Fruit fly (Drosophila melanogaster) whole organism, embryonic: ENCODE measurements around the gene CG43750.
A peak's percentile ranks its signal among the peaks of the same experiment; 100 is the strongest.

Source experiments
- Abd-B ChIP-seq: fragments of 200-800 bp; sonication (Bioruptor generic); optimal IDR thresholded peaks from 2 replicates; lab custom pipeline; 2018; ENCODE audit warnings: missing biosample characterization, mild to moderate bottlenecking, missing genetic modification characterization, moderate library complexity
- B-H1 ChIP-seq: fragments of 200-800 bp; sonication (Bioruptor generic); IDR thresholded peaks from 3 replicates; pipeline ENCODE4 v1.3.6; 2022; ENCODE audit warnings: missing biosample characterization, missing genetic modification characterization
- BtbVII ChIP-seq: fragments of 200-800 bp; sonication (Bioruptor generic); optimal IDR thresholded peaks from 3 replicates; lab custom pipeline; 2017; ENCODE audit warnings: missing biosample characterization, mild to moderate bottlenecking, missing genetic modification characterization
- CG12744 ChIP-seq: fragments of 200-800 bp; sonication (Bioruptor generic); optimal IDR thresholded peaks from 2 replicates; lab custom pipeline; 2016; ENCODE audit warnings: missing biosample characterization, missing genetic modification characterization
- CG14965 ChIP-seq: fragments of 200-800 bp; sonication (Bioruptor generic); optimal IDR thresholded peaks from 2 replicates; lab custom pipeline; 2016; ENCODE audit warnings: missing biosample characterization, missing genetic modification characterization, borderline replicate concordance
- CG15601 ChIP-seq: fragments of 200-800 bp; sonication (Bioruptor generic); optimal IDR thresholded peaks from 3 replicates; lab custom pipeline; 2019; ENCODE audit warnings: missing biosample characterization, mild to moderate bottlenecking, missing genetic modification characterization, moderate library complexity
- CG18619 ChIP-seq: fragments of 200-800 bp; sonication (Bioruptor generic); optimal IDR thresholded peaks from 3 replicates; lab custom pipeline; 2017; ENCODE audit warnings: missing biosample characterization, mild to moderate bottlenecking, missing genetic modification characterization
- ab ChIP-seq: fragments of 200-800 bp; sonication (Bioruptor generic); optimal IDR thresholded peaks from 2 replicates; lab custom pipeline; 2016; ENCODE audit warnings: missing biosample characterization, missing genetic modification characterization
- scrt ChIP-seq: fragments of 200-800 bp; sonication (Bioruptor generic); optimal IDR thresholded peaks from 2 replicates; lab custom pipeline; 2018; ENCODE audit warnings: missing biosample characterization, mild to moderate bottlenecking, missing genetic modification characterization, moderate library complexity
- vnd ChIP-seq: fragments of 200-800 bp; sonication (Bioruptor generic); IDR thresholded peaks from 3 replicates; pipeline ENCODE4 v1.3.6; 2022; ENCODE audit warnings: missing biosample characterization, missing genetic modification characterization; ENCODE audit not compliant: partially characterized antibody
- z ChIP-seq: fragments of 200-800 bp; sonication (Bioruptor generic); IDR thresholded peaks from 3 replicates; pipeline ENCODE4 v1.3.6; 2022; ENCODE audit warnings: missing biosample characterization, missing genetic modification characterization

- peak; percentile 43 for TF ChIP-seq BtbVII (GFP tag; lab: Kevin White, UChicago)
- TF ChIP-seq CG14965 (GFP tag; lab: Kevin White, UChicago) = no peak
- TF ChIP-seq vnd (GFP tag; lab: Robert Waterston, UW) = no peak
- TF ChIP-seq CG15601 = peak; percentile 72
- peak; percentile 12; the same call in 1 of the 3 replicates for TF ChIP-seq B-H1 (GFP tag; lab: Robert Waterston, UW)
- TF ChIP-seq CG12744 (GFP tag; lab: Kevin White, UChicago) = peak; percentile 16
- peak; percentile 34 for TF ChIP-seq scrt (GFP tag; lab: Kevin White, UChicago)
- no peak for TF ChIP-seq ab (GFP tag; lab: Kevin White, UChicago)
- TF ChIP-seq Abd-B (GFP tag; lab: Kevin White, UChicago) = peak; percentile 12
- no peak for TF ChIP-seq z (GFP tag; lab: Robert Waterston, UW)
- peak; percentile 34 for TF ChIP-seq CG18619 (GFP tag; lab: Kevin White, UChicago)
Observed at dm6 chr2L:2420490-2420889, 30.0 kb upstream of the CG43750 start, which contains the start of gene CG9886.
